Fruit fly (Drosophila melanogaster) whole organism, wandering third instar larva: ENCODE results near the gene Act88F.
A peak's percentile ranks its signal among the peaks of the same experiment; 100 is the strongest.

Source experiments
- Abd-B ChIP-seq: fragments of >200 bp; optimal IDR thresholded peaks from 2 replicates; lab custom pipeline; 2017; ENCODE audit warnings: missing biosample characterization, missing genetic modification characterization
- CG32264 ChIP-seq: fragments of 200-800 bp; sonication (Bioruptor generic); optimal IDR thresholded peaks from 2 replicates; lab custom pipeline; 2016; ENCODE audit warnings: missing biosample characterization, missing genetic modification characterization
- CG9705 ChIP-seq: fragments of 200-800 bp; sonication (Bioruptor generic); optimal IDR thresholded peaks from 2 replicates; lab custom pipeline; 2018; ENCODE audit warnings: missing biosample characterization, mild to moderate bottlenecking, missing genetic modification characterization
- Dfd ChIP-seq: fragments of >200 bp; optimal IDR thresholded peaks from 2 replicates; lab custom pipeline; 2017; ENCODE audit warnings: missing biosample characterization, missing genetic modification characterization
- Dif ChIP-seq: fragments of 200-275, 200-300 bp; sonication (Bioruptor generic); optimal IDR thresholded peaks from 2 replicates; lab custom pipeline; 2018; ENCODE audit warnings: missing biosample characterization, missing genetic modification characterization; ENCODE audit not compliant: partially characterized antibody
- HLH106 ChIP-seq: fragments of 200-800 bp; optimal IDR thresholded peaks from 3 replicates; lab custom pipeline; 2019; ENCODE audit warnings: missing biosample characterization, mild to moderate bottlenecking, missing genetic modification characterization, moderate library complexity
- Hr78 ChIP-seq: fragments of >200 bp; optimal IDR thresholded peaks from 2 replicates; lab custom pipeline; 2017; ENCODE audit warnings: missing biosample characterization, missing genetic modification characterization
- Hr83 ChIP-seq: fragments of 200-300 bp; sonication (Bioruptor generic); optimal IDR thresholded peaks from 2 replicates; lab custom pipeline; 2016; ENCODE audit warnings: missing biosample characterization, mild to moderate bottlenecking, missing genetic modification characterization, moderate library complexity; ENCODE audit not compliant: poor library complexity, severe bottlenecking
- Mio ChIP-seq: sonication (Bioruptor generic); optimal IDR thresholded peaks from 2 replicates; lab custom pipeline; 2016; ENCODE audit warnings: missing biosample characterization, missing genetic modification characterization
- Myc ChIP-seq: fragments of >200 bp; optimal IDR thresholded peaks from 2 replicates; lab custom pipeline; 2017
- N ChIP-seq: fragments of >200 bp; optimal IDR thresholded peaks from 2 replicates; lab custom pipeline; 2018; ENCODE audit warnings: missing biosample characterization, missing external identifiers, missing genetic modification characterization
- Rel ChIP-seq, 2 experiments: fragments of 200-800 bp; sonication (Bioruptor generic) in 1 of 2; optimal IDR thresholded peaks; 2 replicates in 1 of 2; 3 replicates in 1 of 2; lab custom pipeline; 2016 to 2019; ENCODE audit warnings: mild to moderate bottlenecking in 2 of 2, missing biosample characterization in 2 of 2, missing genetic modification characterization in 2 of 2, moderate library complexity in 1 of 2
- Sp1 ChIP-seq: fragments of 200-800 bp; sonication (Bioruptor generic); optimal IDR thresholded peaks from 3 replicates; lab custom pipeline; 2019; ENCODE audit warnings: missing biosample characterization, mild to moderate bottlenecking, missing genetic modification characterization, moderate library complexity
- Vsx2 ChIP-seq: fragments of 200-300, 225-300 bp; sonication (Bioruptor generic); optimal IDR thresholded peaks from 2 replicates; lab custom pipeline; 2018; ENCODE audit warnings: missing biosample characterization, missing genetic modification characterization; ENCODE audit not compliant: partially characterized antibody
- br ChIP-seq: fragments of 200-800 bp; sonication (Bioruptor generic); optimal IDR thresholded peaks from 2 replicates; lab custom pipeline; 2016; ENCODE audit warnings: missing biosample characterization, missing genetic modification characterization
- brk ChIP-seq: fragments of 200-800 bp; sonication (Bioruptor generic); optimal IDR thresholded peaks from 2 replicates; lab custom pipeline; 2016; ENCODE audit warnings: missing biosample characterization, mild to moderate bottlenecking, missing genetic modification characterization
- dl ChIP-seq, 2 experiments: fragments of 175-275, 200-275 bp in 1 of 2; fragments of 200-275 bp in 1 of 2; sonication (Bioruptor generic); optimal IDR thresholded peaks; lab custom pipeline; 2018; ENCODE audit warnings: mild to moderate bottlenecking in 2 of 2, missing biosample characterization in 2 of 2, missing genetic modification characterization in 2 of 2, moderate library complexity in 2 of 2; ENCODE audit not compliant: partially characterized antibody in 2 of 2, insufficient read depth in 1 of 2
- dmrt93B ChIP-seq: fragments of 200-800 bp; sonication (Bioruptor generic); optimal IDR thresholded peaks from 2 replicates; lab custom pipeline; 2018; ENCODE audit warnings: missing biosample characterization, mild to moderate bottlenecking, missing genetic modification characterization
- ey ChIP-seq: fragments of 200-800 bp; sonication (Bioruptor generic); optimal IDR thresholded peaks from 2 replicates; lab custom pipeline; 2016; ENCODE audit warnings: missing biosample characterization, missing genetic modification characterization
- foxo ChIP-seq, 2 experiments: fragments of 200-800 bp; sonication (Bioruptor generic); optimal IDR thresholded peaks; 2 replicates in 1 of 2; 3 replicates in 1 of 2; lab custom pipeline; 2016 to 2017; ENCODE audit warnings: missing biosample characterization in 2 of 2, missing genetic modification characterization in 2 of 2
- fru ChIP-seq: fragments of 200-800 bp; sonication (Bioruptor generic); optimal IDR thresholded peaks from 3 replicates; lab custom pipeline; 2016; ENCODE audit warnings: missing biosample characterization, mild to moderate bottlenecking, missing genetic modification characterization
- h ChIP-seq: fragments of 200-800 bp; sonication (Bioruptor generic); optimal IDR thresholded peaks from 3 replicates; lab custom pipeline; 2016; ENCODE audit warnings: missing biosample characterization, mild to moderate bottlenecking, missing genetic modification characterization
- jim ChIP-seq: fragments of 175-275, 200-325 bp; sonication (Bioruptor generic); optimal IDR thresholded peaks from 2 replicates; lab custom pipeline; 2016; ENCODE audit warnings: missing biosample characterization, mild to moderate bottlenecking, missing genetic modification characterization
- lola ChIP-seq: fragments of >200 bp; optimal IDR thresholded peaks from 2 replicates; lab custom pipeline; 2017; ENCODE audit warnings: missing biosample characterization, missing genetic modification characterization
- pan ChIP-seq: fragments of >200 bp; optimal IDR thresholded peaks from 2 replicates; lab custom pipeline; 2017
- psq ChIP-seq: fragments of 200-800 bp; sonication (Bioruptor generic); optimal IDR thresholded peaks from 3 replicates; lab custom pipeline; 2017; ENCODE audit warnings: missing biosample characterization, mild to moderate bottlenecking, missing genetic modification characterization, moderate library complexity
- rgr ChIP-seq: fragments of 200-800 bp; sonication (Bioruptor generic); optimal IDR thresholded peaks from 3 replicates; lab custom pipeline; 2016; ENCODE audit warnings: missing biosample characterization, mild to moderate bottlenecking, missing genetic modification characterization
- sv ChIP-seq: fragments of 200-800 bp; sonication (Bioruptor generic); optimal IDR thresholded peaks from 3 replicates; lab custom pipeline; 2016; ENCODE audit warnings: missing biosample characterization, missing genetic modification characterization
- tai ChIP-seq: sonication (Bioruptor generic); optimal IDR thresholded peaks from 2 replicates; lab custom pipeline; 2016; ENCODE audit warnings: missing biosample characterization, missing genetic modification characterization
- woc ChIP-seq: sonication (Bioruptor generic); optimal IDR thresholded peaks from 2 replicates; lab custom pipeline; 2016; ENCODE audit warnings: missing biosample characterization, mild to moderate bottlenecking, missing genetic modification characterization

Gene Act88F

dm6 chr3R:15437458-15438414 is 2.0 kb upstream of the Act88F start:
- TF ChIP-seq psq (GFP tag; lab: Kevin White, UChicago) (peak; percentile 23), fru (GFP tag; lab: Kevin White, UChicago) (peak; percentile 31), Dfd (no peak), pan (lab: Kevin White, UChicago) (no peak), rgr (GFP tag; lab: Kevin White, UChicago) (no peak), Myc (lab: Kevin White, UChicago) (peak; percentile 58)

- TF ChIP-seq Rel (GFP tag; optimal IDR thresholded peaks at IDR 0.05; lab: Kevin White, UChicago) (no peak), Rel (tag; optimal IDR thresholded peaks at IDR 0.05; lab: Kevin White, UChicago) (peak; percentile 53), psq (GFP tag; lab: Kevin White, UChicago) (no peak)
- TF ChIP-seq, all 38 proteins: peak for 1
These were observed 6.4 kb downstream of the Act88F start for dm6 chr3R:15446149-15446548.

dm6 chr3R:15447791-15448190 is 8.0 kb downstream of the Act88F start:
- TF ChIP-seq dl (GFP tag; optimal IDR thresholded peaks at IDR 0.05; lab: Kevin White, UChicago; ENCODE audit: insufficient read depth in 1 of 2, partially characterized antibody in 2 of 2) (no peak), Hr78 (GFP tag; lab: Kevin White, UChicago) (no peak), woc (GFP tag; lab: Kevin White, UChicago) (no peak), fru (GFP tag; lab: Kevin White, UChicago) (no peak), CG9705 (no peak), Sp1 (GFP tag; lab: Kevin White, UChicago) (no peak), N (GFP tag; lab: Kevin White, UChicago) (no peak), sv (GFP tag; lab: Kevin White, UChicago) (no peak), h (GFP tag; lab: Kevin White, UChicago) (no peak), lola (GFP tag; lab: Kevin White, UChicago) (no peak), Rel (GFP tag; optimal IDR thresholded peaks at IDR 0.05; lab: Kevin White, UChicago) (no peak), Rel (tag; optimal IDR thresholded peaks at IDR 0.05; lab: Kevin White, UChicago) (no peak), Abd-B (GFP tag; lab: Kevin White, UChicago) (no peak), br (no peak), Mio (GFP tag; lab: Kevin White, UChicago) (no peak), psq (GFP tag; lab: Kevin White, UChicago) (no peak)
- TF ChIP-seq, all 38 proteins: peak for 0

dm6 chr3R:15448657-15449056 is 8.9 kb downstream of the Act88F start:
- TF ChIP-seq jim (GFP tag; lab: Kevin White, UChicago) (no peak), Dif (GFP tag; lab: Kevin White, UChicago) (peak; percentile 8), Vsx2 (GFP tag; lab: Kevin White, UChicago) (peak; percentile 65), tai (GFP tag; lab: Kevin White, UChicago) (no peak), sv (GFP tag; lab: Kevin White, UChicago) (no peak), N (GFP tag; lab: Kevin White, UChicago) (no peak), psq (GFP tag; lab: Kevin White, UChicago) (no peak), CG9705 (no peak), HLH106 (tag; lab: Kevin White, UChicago) (no peak), dmrt93B (GFP tag; lab: Kevin White, UChicago) (no peak), br (no peak), Hr83 (no peak)

- no peak for TF ChIP-seq Vsx2 (GFP tag; lab: Kevin White, UChicago)
- no peak for TF ChIP-seq ey (GFP tag; lab: Kevin White, UChicago)
- no peak for TF ChIP-seq sv (GFP tag; lab: Kevin White, UChicago)
- no peak for TF ChIP-seq foxo (GFP tag; optimal IDR thresholded peaks at IDR 0.05; lab: Kevin White, UChicago)
- TF ChIP-seq N (GFP tag; lab: Kevin White, UChicago) = no peak
- no peak for TF ChIP-seq Hr78 (GFP tag; lab: Kevin White, UChicago)
- no peak for TF ChIP-seq CG32264 (GFP tag; lab: Kevin White, UChicago)
- no peak for TF ChIP-seq Abd-B (GFP tag; lab: Kevin White, UChicago)
- no peak for TF ChIP-seq brk (GFP tag; lab: Kevin White, UChicago)
- TF ChIP-seq Rel (GFP tag; optimal IDR thresholded peaks at IDR 0.05; lab: Kevin White, UChicago) = no peak
- no peak for TF ChIP-seq Rel (tag; optimal IDR thresholded peaks at IDR 0.05; lab: Kevin White, UChicago)
- TF ChIP-seq Dif (GFP tag; lab: Kevin White, UChicago) = no peak
These were observed 11.8 kb downstream of the Act88F start for dm6 chr3R:15451344-15452107.
